Worm (Caenorhabditis elegans) whole organism, mixed stage, embryonic: ENCODE results near the gene coq-8.

Source experiments
- M03D4.4 ChIP-seq: sonication (generic microtip); optimal IDR thresholded peaks from 2 replicates; lab custom pipeline; 2017; ENCODE audit warnings: mild to moderate bottlenecking, missing genetic modification characterization, missing compliant biosample characterization
- ceh-39 ChIP-seq: fragments of 150-350 bp; optimal IDR thresholded peaks from 2 replicates; lab custom pipeline; 2014; ENCODE audit warnings: missing biosample characterization, missing genetic modification characterization
- ceh-83 ChIP-seq: fragments of 200-800 bp; sonication (Bioruptor generic); optimal IDR thresholded peaks from 2 replicates; lab custom pipeline; 2018; ENCODE audit warnings: mild to moderate bottlenecking, missing genetic modification characterization, missing compliant biosample characterization
- hlh-1 ChIP-seq: fragments of 150-350 bp; optimal IDR thresholded peaks from 2 replicates; lab custom pipeline; 2014; ENCODE audit warnings: missing biosample characterization, missing genetic modification reagents, missing genetic modification characterization
- lin-13 ChIP-seq: fragments of 150-350 bp; optimal IDR thresholded peaks from 2 replicates; lab custom pipeline; 2014; ENCODE audit warnings: missing biosample characterization, missing genetic modification characterization
- mab-5 ChIP-seq: fragments of 150-350 bp; optimal IDR thresholded peaks from 2 replicates; lab custom pipeline; 2014; ENCODE audit warnings: missing biosample characterization, missing genetic modification characterization
- nhr-12 ChIP-seq: fragments of 150-350 bp; optimal IDR thresholded peaks from 2 replicates; lab custom pipeline; 2014; ENCODE audit warnings: missing biosample characterization, missing genetic modification characterization
- nhr-28 ChIP-seq: fragments of 150-350 bp; optimal IDR thresholded peaks from 2 replicates; lab custom pipeline; 2014; ENCODE audit warnings: missing biosample characterization, missing genetic modification characterization
- pha-4 ChIP-seq: fragments of 150-350 bp; optimal IDR thresholded peaks from 2 replicates; lab custom pipeline; 2018; ENCODE audit warnings: missing biosample characterization, missing genetic modification reagents, missing genetic modification characterization
- sem-2 ChIP-seq: fragments of 200-800 bp; sonication (Bioruptor generic); optimal IDR thresholded peaks from 2 replicates; lab custom pipeline; 2018; ENCODE audit warnings: mild to moderate bottlenecking, missing genetic modification characterization, missing compliant biosample characterization
- snpc-4 ChIP-seq: fragments of 150-350 bp; optimal IDR thresholded peaks from 2 replicates; lab custom pipeline; 2014; ENCODE audit warnings: missing biosample characterization, missing genetic modification characterization
- sptf-1 ChIP-seq: sonication (generic microtip); optimal IDR thresholded peaks from 2 replicates; lab custom pipeline; 2017; ENCODE audit warnings: mild to moderate bottlenecking, missing genetic modification characterization, moderate library complexity, missing compliant biosample characterization
- unc-39 ChIP-seq: fragments of 150-350 bp; optimal IDR thresholded peaks from 2 replicates; lab custom pipeline; 2014; ENCODE audit warnings: missing biosample characterization, missing genetic modification characterization
- unc-62 ChIP-seq: fragments of 150-350 bp; optimal IDR thresholded peaks from 2 replicates; lab custom pipeline; 2014; ENCODE audit warnings: missing biosample characterization, missing genetic modification reagents, missing genetic modification characterization

ce11 chrIII:4887291-4887690, 24.1 kb downstream of the coq-8 start, which contains the start of gene clec-6:
- TF ChIP-seq pha-4 (tag; lab: Kevin White, UChicago) (no peak), nhr-12 (no peak), mab-5 (tag; lab: Kevin White, UChicago) (no peak), unc-62 (no peak), lin-13 (tag; lab: Kevin White, UChicago) (no peak), unc-39 (tag; lab: Kevin White, UChicago) (no peak), M03D4.4 (tag; lab: Kevin White, UChicago) (no peak), nhr-28 (tag; lab: Kevin White, UChicago) (no peak), sem-2 (GFP tag; lab: Kevin White, UChicago) (no peak), ceh-39 (tag; lab: Kevin White, UChicago) (no peak), sptf-1 (tag; lab: Kevin White, UChicago) (no peak), hlh-1 (tag; lab: Kevin White, UChicago) (no peak), snpc-4 (tag; lab: Kevin White, UChicago) (no peak), ceh-83 (GFP tag; lab: Kevin White, UChicago) (no peak)
